Fruit fly (Drosophila melanogaster): Measurements from ENCODE around the gene CG13088.

Gene CG13088

DNA sequence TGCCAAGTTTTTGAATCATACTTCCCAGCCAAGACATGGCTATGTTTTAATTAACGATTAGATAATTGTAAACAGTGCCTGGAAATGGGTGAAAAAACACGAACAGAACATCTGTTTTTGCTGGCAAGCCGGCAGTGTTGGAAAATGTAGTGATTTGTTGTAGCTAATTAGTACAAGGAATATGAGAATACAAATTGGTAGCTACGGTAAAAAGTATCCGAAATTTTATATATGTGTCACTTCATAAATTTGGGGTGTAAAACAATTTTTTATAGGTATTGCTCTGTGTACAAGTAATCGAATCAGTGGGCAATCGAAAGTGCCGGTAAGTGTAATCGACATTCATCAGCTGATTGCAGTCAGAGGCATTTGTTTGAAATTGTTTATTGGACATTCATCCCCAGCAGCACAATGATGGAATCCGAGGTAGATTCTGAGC, 28.5 kb downstream of the CG13088 start, which contains the start of the genes mRpL51 and Uba4:
TSS of gene mRpL51 (minus strand) at position 125 of the 439 bp plus-strand sequence.
TSS of gene Uba4 (plus strand) at position 156 of the 439 bp plus-strand sequence.
- TF ChIP-seq CG7101 (tag; optimal IDR thresholded peaks at IDR 0.05) (peak; percentile 69), CG33017 (tag; optimal IDR thresholded peaks at IDR 0.05) (no peak), ovo (GFP tag; optimal IDR thresholded peaks at IDR 0.05) (peak; percentile 11), Mnt (GFP tag; optimal IDR thresholded peaks at IDR 0.05) (peak; percentile 67), CG12768 (GFP tag; optimal IDR thresholded peaks at IDR 0.05) (peak; percentile 9), toe (GFP tag; optimal IDR thresholded peaks at IDR 0.05) (no peak), bab1 (GFP tag; optimal IDR thresholded peaks at IDR 0.05) (peak; percentile 55), Clk (GFP tag; optimal IDR thresholded peaks at IDR 0.05) (no peak), CG5204 (GFP tag; optimal IDR thresholded peaks at IDR 0.05) (no peak), cnc (optimal IDR thresholded peaks at IDR 0.05) (no peak), Crg-1 (GFP tag; optimal IDR thresholded peaks at IDR 0.05) (peak; percentile 58), CG11617 (GFP tag; optimal IDR thresholded peaks at IDR 0.05) (peak; percentile 53), kay (GFP tag; ENCODE audit: borderline replicate concordance) (no peak), CG1620 (GFP tag; optimal IDR thresholded peaks at IDR 0.05) (peak; percentile 54), cic (GFP tag; optimal IDR thresholded peaks at IDR 0.05) (peak; percentile 13), tj (GFP tag; optimal IDR thresholded peaks at IDR 0.05) (peak; percentile 7), Hr96 (GFP tag; optimal IDR thresholded peaks at IDR 0.05) (peak; percentile 49), CG14711 (tag; optimal IDR thresholded peaks at IDR 0.05) (peak; percentile 56), pad (GFP tag; optimal IDR thresholded peaks at IDR 0.05) (peak; percentile 43), CG7045 (GFP tag; optimal IDR thresholded peaks at IDR 0.05) (no peak)

DNA sequence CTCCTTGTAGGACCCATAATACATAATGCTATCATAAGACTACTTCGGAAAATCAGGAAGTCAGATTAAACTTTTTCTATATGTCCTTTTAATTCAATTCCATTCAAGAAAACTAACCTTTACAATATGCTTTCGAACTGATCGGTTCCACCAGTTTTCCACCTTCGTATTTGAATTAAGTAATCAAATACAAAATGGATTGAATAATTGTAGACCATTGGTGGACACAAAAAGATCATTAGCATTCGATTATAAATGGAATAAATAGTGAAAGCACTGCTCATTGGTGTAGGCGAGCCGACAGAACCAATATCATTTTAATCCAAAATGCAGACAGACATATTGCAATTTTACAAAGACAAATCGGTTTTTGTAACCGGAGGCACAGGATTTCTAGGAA, 30.6 kb downstream of the CG13088 start, which contains the start of gene Sgp:
TSS of gene Sgp (plus strand) at position 301 of the 400 bp plus-strand sequence.
- TF ChIP-seq pad (GFP tag; optimal IDR thresholded peaks at IDR 0.05) (no peak), Mnt (GFP tag; optimal IDR thresholded peaks at IDR 0.05) (no peak), tj (GFP tag; optimal IDR thresholded peaks at IDR 0.05) (no peak), CG7101 (tag; optimal IDR thresholded peaks at IDR 0.05) (no peak), bab1 (GFP tag; optimal IDR thresholded peaks at IDR 0.05) (no peak), ovo (GFP tag; optimal IDR thresholded peaks at IDR 0.05) (no peak), toe (GFP tag; optimal IDR thresholded peaks at IDR 0.05) (no peak), cnc (optimal IDR thresholded peaks at IDR 0.05) (no peak), CG11617 (GFP tag; optimal IDR thresholded peaks at IDR 0.05) (no peak), CG5204 (GFP tag; optimal IDR thresholded peaks at IDR 0.05) (no peak), CG14711 (tag; optimal IDR thresholded peaks at IDR 0.05) (no peak), Crg-1 (GFP tag; optimal IDR thresholded peaks at IDR 0.05) (no peak), kay (GFP tag; ENCODE audit: borderline replicate concordance) (no peak), Clk (GFP tag; optimal IDR thresholded peaks at IDR 0.05) (no peak)

dm6 chr2L:8521724-8522309, 33.0 kb downstream of the CG13088 start, which contains the start of gene Acer:
TSS of gene Acer (plus strand) at chr2L:8521933.
- TF ChIP-seq cnc (optimal IDR thresholded peaks at IDR 0.05) (no peak), tj (GFP tag; optimal IDR thresholded peaks at IDR 0.05) (peak; percentile 48), pad (GFP tag; optimal IDR thresholded peaks at IDR 0.05) (no peak), Mnt (GFP tag; optimal IDR thresholded peaks at IDR 0.05) (peak; percentile 23), kay (GFP tag; ENCODE audit: borderline replicate concordance) (no peak), CG1620 (GFP tag; optimal IDR thresholded peaks at IDR 0.05) (no peak), CG12768 (GFP tag; optimal IDR thresholded peaks at IDR 0.05) (peak; percentile 2), bab1 (GFP tag; optimal IDR thresholded peaks at IDR 0.05) (peak; percentile 48), CG33017 (tag; optimal IDR thresholded peaks at IDR 0.05) (no peak), CG5204 (GFP tag; optimal IDR thresholded peaks at IDR 0.05) (no peak), cic (GFP tag; optimal IDR thresholded peaks at IDR 0.05) (peak; percentile 19), CG7045 (GFP tag; optimal IDR thresholded peaks at IDR 0.05) (no peak), Hr96 (GFP tag; optimal IDR thresholded peaks at IDR 0.05) (no peak), CG14711 (tag; optimal IDR thresholded peaks at IDR 0.05) (no peak), Clk (GFP tag; optimal IDR thresholded peaks at IDR 0.05) (no peak), CG11617 (GFP tag; optimal IDR thresholded peaks at IDR 0.05) (no peak), ovo (GFP tag; optimal IDR thresholded peaks at IDR 0.05) (peak; percentile 95), Crg-1 (GFP tag; optimal IDR thresholded peaks at IDR 0.05) (no peak), toe (GFP tag; optimal IDR thresholded peaks at IDR 0.05) (no peak), CG7101 (tag; optimal IDR thresholded peaks at IDR 0.05) (no peak)

DNA sequence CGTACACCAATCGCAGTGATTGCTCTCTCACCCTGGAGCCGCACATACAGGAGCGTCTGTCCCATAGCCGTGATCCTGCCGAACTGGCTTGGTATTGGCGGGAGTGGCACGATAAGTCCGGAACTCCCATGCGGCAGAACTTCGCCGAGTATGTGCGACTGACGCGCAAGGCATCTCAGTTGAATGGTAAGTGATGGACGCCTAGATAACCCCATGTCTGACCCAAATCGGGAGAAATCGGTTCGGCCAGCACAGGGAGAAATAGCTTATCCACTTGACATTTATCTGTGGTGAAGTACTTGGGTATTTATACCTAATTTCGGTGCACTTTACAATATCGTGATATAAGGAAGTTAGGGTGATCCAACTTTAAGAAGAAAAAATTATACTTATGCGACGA, 34.0 kb downstream of the CG13088 start:
- TF ChIP-seq toe (GFP tag; optimal IDR thresholded peaks at IDR 0.05) = no peak
- TF ChIP-seq Hr96 (GFP tag; optimal IDR thresholded peaks at IDR 0.05) = no peak
- no peak for TF ChIP-seq CG7101 (tag; optimal IDR thresholded peaks at IDR 0.05)
- no peak for TF ChIP-seq Clk (GFP tag; optimal IDR thresholded peaks at IDR 0.05)
- no peak for TF ChIP-seq Mnt (GFP tag; optimal IDR thresholded peaks at IDR 0.05)
- no peak for TF ChIP-seq CG33017 (tag; optimal IDR thresholded peaks at IDR 0.05)
- no peak for TF ChIP-seq CG11617 (GFP tag; optimal IDR thresholded peaks at IDR 0.05)
- no peak for TF ChIP-seq CG14711 (tag; optimal IDR thresholded peaks at IDR 0.05)
- TF ChIP-seq kay (GFP tag; ENCODE audit: borderline replicate concordance) = no peak
- no peak for TF ChIP-seq CG5204 (GFP tag; optimal IDR thresholded peaks at IDR 0.05)
- no peak for TF ChIP-seq ovo (GFP tag; optimal IDR thresholded peaks at IDR 0.05)
- no peak for TF ChIP-seq cic (GFP tag; optimal IDR thresholded peaks at IDR 0.05)
- no peak for TF ChIP-seq bab1 (GFP tag; optimal IDR thresholded peaks at IDR 0.05)
- no peak for TF ChIP-seq CG12768 (GFP tag; optimal IDR thresholded peaks at IDR 0.05)
- no peak for TF ChIP-seq cnc (optimal IDR thresholded peaks at IDR 0.05)
- no peak for TF ChIP-seq CG7045 (GFP tag; optimal IDR thresholded peaks at IDR 0.05)

DNA sequence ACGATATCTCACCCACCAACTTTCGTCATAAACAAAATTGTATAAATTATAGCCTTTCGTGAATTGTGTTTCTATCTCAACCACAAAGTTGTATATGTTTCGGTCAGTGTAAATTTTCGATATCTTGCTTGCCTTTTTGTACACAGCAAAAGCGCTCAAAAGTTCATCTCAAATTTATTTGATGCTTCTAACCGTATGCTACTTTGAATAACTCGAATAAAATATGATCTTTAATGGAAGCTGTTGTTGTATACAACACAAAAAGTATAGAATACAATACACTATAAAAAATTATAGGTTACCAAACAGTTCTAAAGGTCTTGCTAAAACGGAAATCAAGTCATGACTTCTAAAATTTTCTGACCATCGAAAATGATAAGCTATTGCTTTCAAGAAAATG, 36.2 kb downstream of the CG13088 start:
- TF ChIP-seq kay (GFP tag; ENCODE audit: borderline replicate concordance) = peak; percentile 68
- TF ChIP-seq ovo (GFP tag; optimal IDR thresholded peaks at IDR 0.05) = no peak

dm6 chr2L:8528318-8528717, 39.5 kb downstream of the CG13088 start, which contains the start of the genes lmgA and lmgB:
TSS of gene lmgA (minus strand) at chr2L:8528618.
TSS of gene lmgB (minus strand) at chr2L:8528618.
- no peak for TF ChIP-seq cnc (optimal IDR thresholded peaks at IDR 0.05)
- TF ChIP-seq CG12768 (GFP tag; optimal IDR thresholded peaks at IDR 0.05) = no peak
- TF ChIP-seq CG7045 (GFP tag; optimal IDR thresholded peaks at IDR 0.05) = no peak
- no peak for TF ChIP-seq ovo (GFP tag; optimal IDR thresholded peaks at IDR 0.05)
- no peak for TF ChIP-seq Clk (GFP tag; optimal IDR thresholded peaks at IDR 0.05)
- no peak for TF ChIP-seq toe (GFP tag; optimal IDR thresholded peaks at IDR 0.05)
- TF ChIP-seq CG11617 (GFP tag; optimal IDR thresholded peaks at IDR 0.05) = peak; percentile 21
- TF ChIP-seq tj (GFP tag; optimal IDR thresholded peaks at IDR 0.05) = no peak
- peak; percentile 8 for TF ChIP-seq bab1 (GFP tag; optimal IDR thresholded peaks at IDR 0.05)
- no peak for TF ChIP-seq CG1620 (GFP tag; optimal IDR thresholded peaks at IDR 0.05)
- TF ChIP-seq CG33017 (tag; optimal IDR thresholded peaks at IDR 0.05) = no peak
- peak; percentile 28 for TF ChIP-seq CG14711 (tag; optimal IDR thresholded peaks at IDR 0.05)
- no peak for TF ChIP-seq pad (GFP tag; optimal IDR thresholded peaks at IDR 0.05)
- peak; percentile 73 for TF ChIP-seq kay (GFP tag; ENCODE audit: borderline replicate concordance)
- TF ChIP-seq CG7101 (tag; optimal IDR thresholded peaks at IDR 0.05) = no peak
- no peak for TF ChIP-seq CG5204 (GFP tag; optimal IDR thresholded peaks at IDR 0.05)
- no peak for TF ChIP-seq Hr96 (GFP tag; optimal IDR thresholded peaks at IDR 0.05)
- TF ChIP-seq Mnt (GFP tag; optimal IDR thresholded peaks at IDR 0.05) = peak; percentile 11
- TF ChIP-seq Crg-1 (GFP tag; optimal IDR thresholded peaks at IDR 0.05) = no peak
- TF ChIP-seq cic (GFP tag; optimal IDR thresholded peaks at IDR 0.05) = no peak

All from whole organism, adult.